Worm (Caenorhabditis elegans): ENCODE measurements around the gene clc-24.

DNA sequence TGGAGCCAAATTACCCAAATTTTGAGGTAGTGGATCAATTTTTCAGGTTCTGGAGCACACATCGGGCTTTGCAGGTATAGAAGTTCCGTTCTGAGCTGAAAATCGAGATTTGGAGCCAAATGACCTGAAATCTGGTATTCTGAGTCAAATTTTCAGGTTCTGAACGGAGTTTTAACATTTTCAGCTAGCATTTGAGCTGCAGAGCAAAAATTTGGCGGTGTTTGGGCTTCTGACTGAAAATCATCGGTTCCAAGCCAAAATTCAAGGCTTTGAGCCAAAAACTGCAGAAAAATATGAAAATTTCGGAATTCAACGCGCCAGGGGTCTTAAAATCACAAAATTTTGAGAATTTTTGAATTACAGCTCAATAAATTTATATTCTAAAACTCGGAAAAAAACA is 21.1 kb downstream of the clc-24 start, which contains the start of the genes clc-26 and E_BE45912.2:
- no peak for TF ChIP-seq elt-3 (tag; optimal IDR thresholded peaks at IDR 0.05)
- TF ChIP-seq ztf-11 (tag; optimal IDR thresholded peaks at IDR 0.05), result no peak

All from whole organism, mixed stage, embryonic.